Fruit fly (Drosophila melanogaster) whole organism, wandering third instar larva: Measurements from ENCODE around the gene beta-Man.

Experiments used
- Abd-B ChIP-seq: fragments of >200 bp; optimal IDR thresholded peaks from 2 replicates; lab custom pipeline; 2017; ENCODE audit warnings: missing biosample characterization, missing genetic modification characterization
- CG32264 ChIP-seq: fragments of 200-800 bp; sonication (Bioruptor generic); optimal IDR thresholded peaks from 2 replicates; lab custom pipeline; 2016; ENCODE audit warnings: missing biosample characterization, missing genetic modification characterization
- CG9705 ChIP-seq: fragments of 200-800 bp; sonication (Bioruptor generic); optimal IDR thresholded peaks from 2 replicates; lab custom pipeline; 2018; ENCODE audit warnings: missing biosample characterization, mild to moderate bottlenecking, missing genetic modification characterization
- CrebA ChIP-seq: fragments of 200-800 bp; sonication (Bioruptor generic); optimal IDR thresholded peaks from 2 replicates; lab custom pipeline; 2016; ENCODE audit warnings: missing biosample characterization, mild to moderate bottlenecking, missing genetic modification characterization, borderline replicate concordance
- Dfd ChIP-seq: fragments of >200 bp; optimal IDR thresholded peaks from 2 replicates; lab custom pipeline; 2017; ENCODE audit warnings: missing biosample characterization, missing genetic modification characterization
- HLH106 ChIP-seq: fragments of 200-800 bp; optimal IDR thresholded peaks from 3 replicates; lab custom pipeline; 2019; ENCODE audit warnings: missing biosample characterization, mild to moderate bottlenecking, missing genetic modification characterization, moderate library complexity
- Hnf4 ChIP-seq: fragments of 200-800 bp; sonication (Bioruptor generic); optimal IDR thresholded peaks from 2 replicates; lab custom pipeline; 2016; ENCODE audit warnings: missing biosample characterization, mild to moderate bottlenecking, missing genetic modification characterization
- Hr78 ChIP-seq: fragments of >200 bp; optimal IDR thresholded peaks from 2 replicates; lab custom pipeline; 2017; ENCODE audit warnings: missing biosample characterization, missing genetic modification characterization
- Hr83 ChIP-seq: fragments of 200-300 bp; sonication (Bioruptor generic); optimal IDR thresholded peaks from 2 replicates; lab custom pipeline; 2016; ENCODE audit warnings: missing biosample characterization, mild to moderate bottlenecking, missing genetic modification characterization, moderate library complexity; ENCODE audit not compliant: poor library complexity, severe bottlenecking
- N ChIP-seq: fragments of >200 bp; optimal IDR thresholded peaks from 2 replicates; lab custom pipeline; 2018; ENCODE audit warnings: missing biosample characterization, missing external identifiers, missing genetic modification characterization
- OdsH ChIP-seq: fragments of 200-800 bp; sonication (Bioruptor generic); optimal IDR thresholded peaks from 2 replicates; lab custom pipeline; 2016; ENCODE audit warnings: missing biosample characterization, mild to moderate bottlenecking, missing genetic modification characterization
- Rel ChIP-seq, 2 experiments: fragments of 200-800 bp; sonication (Bioruptor generic) in 1 of 2; optimal IDR thresholded peaks; 2 replicates in 1 of 2; 3 replicates in 1 of 2; lab custom pipeline; 2016 to 2019; ENCODE audit warnings: mild to moderate bottlenecking in 2 of 2, missing biosample characterization in 2 of 2, missing genetic modification characterization in 2 of 2, moderate library complexity in 1 of 2
- Sp1 ChIP-seq: fragments of 200-800 bp; sonication (Bioruptor generic); optimal IDR thresholded peaks from 3 replicates; lab custom pipeline; 2019; ENCODE audit warnings: missing biosample characterization, mild to moderate bottlenecking, missing genetic modification characterization, moderate library complexity
- br ChIP-seq: fragments of 200-800 bp; sonication (Bioruptor generic); optimal IDR thresholded peaks from 2 replicates; lab custom pipeline; 2016; ENCODE audit warnings: missing biosample characterization, missing genetic modification characterization
- dsf ChIP-seq: sonication (Bioruptor generic); optimal IDR thresholded peaks from 2 replicates; lab custom pipeline; 2016; ENCODE audit warnings: missing biosample characterization, missing genetic modification characterization, borderline replicate concordance
- ey ChIP-seq: fragments of 200-800 bp; sonication (Bioruptor generic); optimal IDR thresholded peaks from 2 replicates; lab custom pipeline; 2016; ENCODE audit warnings: missing biosample characterization, missing genetic modification characterization
- foxo ChIP-seq, 2 experiments: fragments of 200-800 bp; sonication (Bioruptor generic); optimal IDR thresholded peaks; 2 replicates in 1 of 2; 3 replicates in 1 of 2; lab custom pipeline; 2016 to 2017; ENCODE audit warnings: missing biosample characterization in 2 of 2, missing genetic modification characterization in 2 of 2
- fru ChIP-seq: fragments of 200-800 bp; sonication (Bioruptor generic); optimal IDR thresholded peaks from 3 replicates; lab custom pipeline; 2016; ENCODE audit warnings: missing biosample characterization, mild to moderate bottlenecking, missing genetic modification characterization
- h ChIP-seq: fragments of 200-800 bp; sonication (Bioruptor generic); optimal IDR thresholded peaks from 3 replicates; lab custom pipeline; 2016; ENCODE audit warnings: missing biosample characterization, mild to moderate bottlenecking, missing genetic modification characterization
- jim ChIP-seq: fragments of 175-275, 200-325 bp; sonication (Bioruptor generic); optimal IDR thresholded peaks from 2 replicates; lab custom pipeline; 2016; ENCODE audit warnings: missing biosample characterization, mild to moderate bottlenecking, missing genetic modification characterization
- pan ChIP-seq: fragments of >200 bp; optimal IDR thresholded peaks from 2 replicates; lab custom pipeline; 2017
- psq ChIP-seq: fragments of 200-800 bp; sonication (Bioruptor generic); optimal IDR thresholded peaks from 3 replicates; lab custom pipeline; 2017; ENCODE audit warnings: missing biosample characterization, mild to moderate bottlenecking, missing genetic modification characterization, moderate library complexity
- rgr ChIP-seq: fragments of 200-800 bp; sonication (Bioruptor generic); optimal IDR thresholded peaks from 3 replicates; lab custom pipeline; 2016; ENCODE audit warnings: missing biosample characterization, mild to moderate bottlenecking, missing genetic modification characterization
- sage ChIP-seq: fragments of 200-800 bp; sonication (Bioruptor generic); optimal IDR thresholded peaks from 2 replicates; lab custom pipeline; 2016; ENCODE audit warnings: missing biosample characterization, mild to moderate bottlenecking, missing genetic modification characterization
- sv ChIP-seq: fragments of 200-800 bp; sonication (Bioruptor generic); optimal IDR thresholded peaks from 3 replicates; lab custom pipeline; 2016; ENCODE audit warnings: missing biosample characterization, missing genetic modification characterization
- tai ChIP-seq: sonication (Bioruptor generic); optimal IDR thresholded peaks from 2 replicates; lab custom pipeline; 2016; ENCODE audit warnings: missing biosample characterization, missing genetic modification characterization
- woc ChIP-seq: sonication (Bioruptor generic); optimal IDR thresholded peaks from 2 replicates; lab custom pipeline; 2016; ENCODE audit warnings: missing biosample characterization, mild to moderate bottlenecking, missing genetic modification characterization

The beta-Man gene

dm6 chr3R:4249947-4250346 is 52.9 kb downstream of the beta-Man start:
- TF ChIP-seq fru (GFP tag; lab: Kevin White, UChicago) (no peak), Rel (GFP tag; optimal IDR thresholded peaks at IDR 0.05; lab: Kevin White, UChicago) (no peak), Rel (tag; optimal IDR thresholded peaks at IDR 0.05; lab: Kevin White, UChicago) (no peak), CG32264 (GFP tag; lab: Kevin White, UChicago) (no peak), foxo (GFP tag; optimal IDR thresholded peaks at IDR 0.05; lab: Kevin White, UChicago) (no peak), Hr78 (GFP tag; lab: Kevin White, UChicago) (no peak), ey (GFP tag; lab: Kevin White, UChicago) (no peak), Hr83 (GFP tag; lab: Kevin White, UChicago) (no peak), Abd-B (GFP tag; lab: Kevin White, UChicago) (no peak), dsf (GFP tag; lab: Kevin White, UChicago) (no peak), CG9705 (GFP tag; lab: Kevin White, UChicago) (no peak), h (GFP tag; lab: Kevin White, UChicago) (no peak), sv (GFP tag; lab: Kevin White, UChicago) (no peak), psq (GFP tag; lab: Kevin White, UChicago) (no peak), woc (GFP tag; lab: Kevin White, UChicago) (no peak), br (GFP tag; lab: Kevin White, UChicago) (no peak), OdsH (GFP tag; lab: Kevin White, UChicago) (no peak), pan (lab: Kevin White, UChicago) (no peak), HLH106 (tag; lab: Kevin White, UChicago) (no peak), tai (GFP tag; lab: Kevin White, UChicago) (no peak), Sp1 (GFP tag; lab: Kevin White, UChicago) (no peak)

DNA sequence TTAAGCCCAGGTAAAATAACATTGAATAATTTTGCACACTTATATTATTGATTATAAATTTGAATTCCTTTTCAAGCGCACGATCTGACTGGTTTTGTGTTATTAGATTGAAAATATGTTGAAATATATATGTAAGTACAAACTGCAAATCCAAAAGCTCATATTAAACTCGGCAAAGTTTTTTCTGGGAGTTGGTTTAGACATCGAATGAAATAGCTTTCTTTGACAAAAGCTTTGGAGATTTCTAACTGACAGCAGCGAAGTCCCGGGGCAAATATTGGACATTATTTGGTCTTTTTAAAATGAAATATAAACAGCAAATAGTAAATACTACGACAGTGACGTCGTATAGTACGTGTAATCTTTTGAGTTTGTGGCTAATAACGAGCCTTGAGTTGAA is 54.2 kb downstream of the beta-Man start, which contains the start of gene TwdlG:
TSS of gene TwdlG (minus strand) at position 101 of the 400 bp plus-strand sequence.
- TF ChIP-seq CG9705 (GFP tag; lab: Kevin White, UChicago) (no peak), Hnf4 (GFP tag; lab: Kevin White, UChicago) (no peak), tai (GFP tag; lab: Kevin White, UChicago) (no peak), CrebA (GFP tag; lab: Kevin White, UChicago) (no peak), Rel (GFP tag; optimal IDR thresholded peaks at IDR 0.05; lab: Kevin White, UChicago) (no peak), Rel (tag; optimal IDR thresholded peaks at IDR 0.05; lab: Kevin White, UChicago) (no peak), rgr (no peak), br (GFP tag; lab: Kevin White, UChicago) (no peak)

- TF ChIP-seq N (GFP tag; lab: Kevin White, UChicago) = no peak
- TF ChIP-seq Dfd (GFP tag; lab: Kevin White, UChicago) = no peak
- no peak for TF ChIP-seq ey (GFP tag; lab: Kevin White, UChicago)
- TF ChIP-seq pan (lab: Kevin White, UChicago) = no peak
- TF ChIP-seq sage (GFP tag; lab: Kevin White, UChicago) = no peak
- TF ChIP-seq Hr83 (GFP tag; lab: Kevin White, UChicago) = no peak
- no peak for TF ChIP-seq dsf (GFP tag; lab: Kevin White, UChicago)
- TF ChIP-seq h (GFP tag; lab: Kevin White, UChicago) = no peak
- no peak for TF ChIP-seq tai (GFP tag; lab: Kevin White, UChicago)
- TF ChIP-seq Sp1 (GFP tag; lab: Kevin White, UChicago) = no peak
- TF ChIP-seq woc (GFP tag; lab: Kevin White, UChicago) = no peak
- no peak for TF ChIP-seq jim (GFP tag; lab: Kevin White, UChicago)
Measured at dm6 chr3R:4252943-4253342, 55.9 kb downstream of the beta-Man start, which contains the start of gene CG14644. Gene CG14644 (minus strand): TSS chr3R:4253043.
